Worm (Caenorhabditis elegans): Measurements from ENCODE around the gene T28D9.1.

DNA sequence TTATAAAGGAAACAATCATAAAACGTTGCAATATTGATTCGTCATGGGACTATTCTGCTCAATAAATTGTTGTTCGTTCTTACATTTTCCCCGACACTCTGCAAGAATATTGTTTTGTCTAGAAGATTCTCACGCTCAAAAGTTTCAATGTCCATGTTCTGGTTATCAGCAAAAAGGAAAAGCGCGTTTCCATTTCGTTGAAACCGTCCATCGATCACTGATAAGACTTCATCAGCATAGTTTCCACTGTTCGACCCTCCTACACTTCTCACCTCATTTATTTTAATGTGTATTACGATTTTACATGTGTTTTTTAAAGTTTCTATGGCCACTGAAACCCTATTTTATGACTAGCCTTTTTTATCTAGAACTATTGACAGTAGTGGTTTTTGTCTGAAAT lies 27.9 kb downstream of the T28D9.1 start:
- TF ChIP-seq lsl-1 (GFP tag; optimal IDR thresholded peaks at IDR 0.05): no peak
- no peak for TF ChIP-seq repo-1 (tag; optimal IDR thresholded peaks at IDR 0.05)
- TF ChIP-seq sdz-38 (tag; optimal IDR thresholded peaks at IDR 0.05): no peak
- no peak for TF ChIP-seq unc-62 (GFP tag; optimal IDR thresholded peaks at IDR 0.05)
- no peak for TF ChIP-seq K12H6.12 (tag; optimal IDR thresholded peaks at IDR 0.05)
- TF ChIP-seq aptf-2 (GFP tag; conservative IDR thresholded peaks at IDR 0.05): no peak
- no peak for TF ChIP-seq ama-1 (optimal IDR thresholded peaks at IDR 0.05)
- TF ChIP-seq ama-1 (GFP tag; optimal IDR thresholded peaks at IDR 0.05): no peak
- no peak for TF ChIP-seq rcor-1 (GFP tag; IDR thresholded peaks at IDR 0.05)
- no peak for TF ChIP-seq C17E4.6 (GFP tag; IDR thresholded peaks at IDR 0.05)
- TF ChIP-seq Y95B8A.8 (GFP tag; IDR thresholded peaks at IDR 0.05): no peak
- no peak for TF ChIP-seq cebp-2 (GFP tag; IDR thresholded peaks at IDR 0.05)
- TF ChIP-seq ztf-6 (GFP tag; IDR thresholded peaks at IDR 0.05): no peak

All from whole organism, young adult.